Worm (Caenorhabditis elegans): ENCODE data around the gene sphk-1.

ce11 chrII:8742006-8742847 is 40.8 kb upstream of the sphk-1 start:
- TF ChIP-seq ekl-4 (GFP tag; IDR thresholded peaks at IDR 0.05): 0 out of 2 replicates have a peak, but pooled peaks have one; percentile 19
- no peak for TF ChIP-seq madf-10 (tag; optimal IDR thresholded peaks at IDR 0.05)
- no peak for TF ChIP-seq ceh-40 (GFP tag; IDR thresholded peaks at IDR 0.05)
- no peak for TF ChIP-seq dox-1 (GFP tag; IDR thresholded peaks at IDR 0.05)
- no peak for TF ChIP-seq lin-54 (GFP tag; optimal IDR thresholded peaks at IDR 0.05)
- TF ChIP-seq sdz-38 (tag; optimal IDR thresholded peaks at IDR 0.05): no peak
- TF ChIP-seq lin-35 (GFP tag; optimal IDR thresholded peaks at IDR 0.05): no peak
- TF ChIP-seq repo-1 (tag; optimal IDR thresholded peaks at IDR 0.05): no peak
- TF ChIP-seq ztf-22 (GFP tag; optimal IDR thresholded peaks at IDR 0.05): no peak
- no peak for TF ChIP-seq F33H1.4 (GFP tag; IDR thresholded peaks at IDR 0.05)
- no peak for TF ChIP-seq madf-8 (GFP tag; conservative IDR thresholded peaks at IDR 0.05)
- TF ChIP-seq ztf-28 (GFP tag; IDR thresholded peaks at IDR 0.05): no peak
- TF ChIP-seq unc-62 (GFP tag; optimal IDR thresholded peaks at IDR 0.05): no peak
- peak; percentile 70 for TF ChIP-seq C06A6.2 (GFP tag; conservative IDR thresholded peaks at IDR 0.05)
